Fruit fly (Drosophila melanogaster) whole organism, wandering third instar larva: ENCODE measurements around the gene Shal.

ENCODE experiments used
- Dfd ChIP-seq: fragments of >200 bp; optimal IDR thresholded peaks from 2 replicates; lab custom pipeline; 2017; ENCODE audit warnings: missing biosample characterization, missing genetic modification characterization
- Hr83 ChIP-seq: fragments of 200-300 bp; sonication (Bioruptor generic); optimal IDR thresholded peaks from 2 replicates; lab custom pipeline; 2016; ENCODE audit warnings: missing biosample characterization, mild to moderate bottlenecking, missing genetic modification characterization, moderate library complexity; ENCODE audit not compliant: poor library complexity, severe bottlenecking
- Jra ChIP-seq: sonication (Bioruptor generic); optimal IDR thresholded peaks from 2 replicates; lab custom pipeline; 2016; ENCODE audit warnings: missing biosample characterization, missing genetic modification characterization
- psq ChIP-seq: fragments of 200-800 bp; sonication (Bioruptor generic); optimal IDR thresholded peaks from 3 replicates; lab custom pipeline; 2017; ENCODE audit warnings: missing biosample characterization, mild to moderate bottlenecking, missing genetic modification characterization, moderate library complexity

DNA sequence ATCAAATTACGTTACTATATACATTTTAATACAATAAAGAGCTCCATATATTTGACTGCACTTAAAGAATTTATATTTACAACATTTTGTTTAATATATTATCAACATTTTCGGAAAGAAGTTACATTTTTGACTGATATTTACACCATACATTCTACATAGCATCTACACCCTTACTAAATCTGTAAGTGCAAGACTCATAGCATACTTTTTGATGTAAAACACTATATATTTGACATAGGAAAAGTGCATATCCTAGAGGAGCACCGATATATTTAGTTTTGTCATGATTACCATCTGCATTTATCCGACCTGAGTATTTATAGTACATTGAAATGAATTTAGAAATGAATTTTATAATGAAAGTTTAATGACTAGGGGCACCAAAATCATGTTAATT, 15.4 kb downstream of the Shal start:
- TF ChIP-seq Dfd (GFP tag; lab: Kevin White, UChicago), result no peak
- TF ChIP-seq Hr83 (GFP tag; lab: Kevin White, UChicago), result no peak
- TF ChIP-seq Jra, result no peak
- no peak for TF ChIP-seq psq (GFP tag; lab: Kevin White, UChicago)
